Fruit fly (Drosophila melanogaster) whole organism, wandering third instar larva: ENCODE measurements around the gene CG5455.

Experiments used
- Hr78 ChIP-seq: fragments of >200 bp; optimal IDR thresholded peaks from 2 replicates; lab custom pipeline; 2017; ENCODE audit warnings: missing biosample characterization, missing genetic modification characterization
- usp ChIP-seq: fragments of >200 bp; optimal IDR thresholded peaks from 2 replicates; lab custom pipeline; 2017; ENCODE audit warnings: missing biosample characterization, missing genetic modification characterization

DNA sequence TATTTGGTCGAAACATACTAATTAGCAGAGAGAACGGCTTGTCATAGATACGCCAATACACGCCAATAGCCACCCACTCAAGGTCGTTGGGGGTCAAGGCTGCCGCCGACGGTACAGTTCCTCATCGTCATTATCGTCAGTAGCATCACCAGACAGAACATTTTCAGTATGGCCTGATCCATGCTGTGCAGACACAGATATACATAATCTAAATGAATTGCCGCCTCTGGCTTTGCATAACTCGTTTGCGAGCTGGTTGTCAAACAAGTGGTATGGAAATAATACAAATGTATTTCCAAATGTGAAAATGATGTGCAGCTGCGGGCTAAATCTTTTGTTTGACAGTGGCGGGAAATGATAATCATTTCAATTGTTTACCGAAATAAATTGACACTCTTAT, 1.8 kb downstream of the CG5455 start:
- no peak for TF ChIP-seq Hr78 (GFP tag; lab: Kevin White, UChicago)
- TF ChIP-seq usp (GFP tag; lab: Kevin White, UChicago) = no peak
